Fruit fly (Drosophila melanogaster) whole organism, embryonic: ENCODE data around the gene CG31436.

ENCODE experiments used
- Abd-B ChIP-seq: fragments of 200-800 bp; sonication (Bioruptor generic); optimal IDR thresholded peaks from 2 replicates; lab custom pipeline; 2018; ENCODE audit warnings: missing biosample characterization, mild to moderate bottlenecking, missing genetic modification characterization, moderate library complexity
- B-H2 ChIP-seq: fragments of 200-800 bp; sonication (Bioruptor generic); optimal IDR thresholded peaks from 2 replicates; lab custom pipeline; 2018; ENCODE audit warnings: missing biosample characterization, mild to moderate bottlenecking, missing genetic modification characterization
- CG10147 ChIP-seq: fragments of 200-800 bp; sonication (Bioruptor generic); optimal IDR thresholded peaks from 2 replicates; lab custom pipeline; 2019; ENCODE audit warnings: missing biosample characterization, mild to moderate bottlenecking, missing genetic modification characterization, moderate library complexity
- CG11093 ChIP-seq: fragments of 200-800 bp; sonication (Bioruptor generic); IDR thresholded peaks from 3 replicates; pipeline ENCODE4 v1.3.6; 2022; ENCODE audit warnings: missing biosample characterization, missing genetic modification characterization
- CG11723 ChIP-seq: fragments of 200-800 bp; sonication (Bioruptor generic); optimal IDR thresholded peaks from 2 replicates; lab custom pipeline; 2017; ENCODE audit warnings: missing biosample characterization, mild to moderate bottlenecking, missing genetic modification characterization
- CG12219 ChIP-seq: fragments of 200-800 bp; sonication (Bioruptor generic); optimal IDR thresholded peaks from 3 replicates; lab custom pipeline; 2018; ENCODE audit warnings: missing biosample characterization, mild to moderate bottlenecking, missing genetic modification characterization
- CG13424 ChIP-seq: fragments of 200-800 bp; sonication (Bioruptor generic); optimal IDR thresholded peaks from 2 replicates; lab custom pipeline; 2019; ENCODE audit warnings: missing biosample characterization, mild to moderate bottlenecking, missing genetic modification characterization, moderate library complexity
- CG13894 ChIP-seq: fragments of 200-800 bp; sonication (Bioruptor generic); optimal IDR thresholded peaks from 3 replicates; lab custom pipeline; 2018; ENCODE audit warnings: missing biosample characterization, mild to moderate bottlenecking, missing genetic modification characterization, moderate library complexity
- CG15514 ChIP-seq: fragments of 200-800 bp; sonication (Bioruptor generic); optimal IDR thresholded peaks from 3 replicates; lab custom pipeline; 2017; ENCODE audit warnings: missing biosample characterization, missing genetic modification characterization, mild to moderate bottlenecking, moderate library complexity, missing genetic modification reagents
- CG18011 ChIP-seq: fragments of 200-800 bp; sonication (Bioruptor generic); optimal IDR thresholded peaks from 2 replicates; lab custom pipeline; 2017; ENCODE audit warnings: missing biosample characterization, missing genetic modification characterization, mild to moderate bottlenecking, moderate library complexity, missing genotype
- CG2120 ChIP-seq: fragments of 200-800 bp; sonication (Bioruptor generic); optimal IDR thresholded peaks from 3 replicates; lab custom pipeline; 2016; ENCODE audit warnings: missing biosample characterization, missing genetic modification characterization
- CG32772 ChIP-seq: fragments of 200-800 bp; sonication (Bioruptor generic); IDR thresholded peaks from 2 replicates; pipeline ENCODE4 v1.3.6; 2022; ENCODE audit warnings: missing biosample characterization, missing genetic modification characterization
- CG34422 ChIP-seq: fragments of 200-800 bp; sonication (Bioruptor generic); IDR thresholded peaks from 3 replicates; pipeline ENCODE4 v1.3.6; 2022; ENCODE audit warnings: missing biosample characterization, missing genetic modification characterization
- CG43689 ChIP-seq: fragments of 200-800 bp; sonication (Bioruptor generic); IDR thresholded peaks from 2 replicates; pipeline ENCODE4 v1.3.6; 2022; ENCODE audit warnings: missing biosample characterization, missing genetic modification characterization
- CG4424 ChIP-seq: fragments of 200-800 bp; sonication (Bioruptor generic); optimal IDR thresholded peaks from 3 replicates; lab custom pipeline; 2016; ENCODE audit warnings: missing biosample characterization, missing genetic modification characterization
- CG5245 ChIP-seq: fragments of 200-800 bp; sonication (Bioruptor generic); optimal IDR thresholded peaks from 3 replicates; lab custom pipeline; 2016; ENCODE audit warnings: missing biosample characterization, missing genetic modification characterization
- CG6272 ChIP-seq: fragments of 200-800 bp; sonication (Bioruptor generic); IDR thresholded peaks from 2 replicates; pipeline ENCODE4 v1.3.6; 2022; ENCODE audit warnings: missing biosample characterization, missing genetic modification characterization
- CG7271 ChIP-seq: fragments of 200-800 bp; sonication (Bioruptor generic); optimal IDR thresholded peaks from 2 replicates; lab custom pipeline; 2018; ENCODE audit warnings: missing biosample characterization, mild to moderate bottlenecking, missing genetic modification characterization, moderate library complexity
- CG7372 ChIP-seq: fragments of 200-800 bp; sonication (Bioruptor generic); IDR thresholded peaks from 2 replicates; pipeline ENCODE4 v1.3.6; 2022; ENCODE audit warnings: missing biosample characterization, missing genetic modification characterization
- CG7963 ChIP-seq: fragments of 200-800 bp; sonication (Bioruptor generic); IDR thresholded peaks from 3 replicates; pipeline ENCODE4 v1.3.6; 2022; ENCODE audit warnings: missing biosample characterization, missing genetic modification characterization; ENCODE audit not compliant: partially characterized antibody
- CG8290 ChIP-seq, 3 experiments: fragments of 200-800 bp; sonication (Bioruptor generic); optimal IDR thresholded peaks; 2 replicates each; lab custom pipeline; 2016 to 2019; ENCODE audit warnings: missing biosample characterization in 3 of 3, missing genetic modification characterization in 3 of 3, mild to moderate bottlenecking in 2 of 3, moderate library complexity in 1 of 3
- CG9932 ChIP-seq: fragments of 200-800 bp; sonication (Bioruptor generic); IDR thresholded peaks from 2 replicates; pipeline ENCODE4 v1.3.6; 2022; ENCODE audit warnings: missing biosample characterization, missing genetic modification characterization
- CHES-1-like ChIP-seq: fragments of 200-800 bp; sonication (Bioruptor generic); optimal IDR thresholded peaks from 2 replicates; lab custom pipeline; 2016; ENCODE audit warnings: missing biosample characterization, missing genetic modification characterization
- Dad ChIP-seq: fragments of 200-800 bp; sonication (Bioruptor generic); optimal IDR thresholded peaks from 3 replicates; lab custom pipeline; 2016; ENCODE audit warnings: missing biosample characterization, missing genetic modification characterization
- Deaf1 ChIP-seq: fragments of 200-800 bp; optimal IDR thresholded peaks from 3 replicates; lab custom pipeline; 2019; ENCODE audit warnings: missing biosample characterization, mild to moderate bottlenecking, missing genetic modification characterization, moderate library complexity
- ERR ChIP-seq: fragments of 200-800 bp; sonication (Bioruptor generic); optimal IDR thresholded peaks from 2 replicates; lab custom pipeline; 2016; ENCODE audit warnings: missing biosample characterization, missing genetic modification characterization
- Fer1 ChIP-seq: fragments of 200-800 bp; sonication (Bioruptor generic); optimal IDR thresholded peaks from 2 replicates; lab custom pipeline; 2017; ENCODE audit warnings: missing biosample characterization, mild to moderate bottlenecking, missing genetic modification characterization
- Jarid2 ChIP-seq: fragments of 200-800 bp; sonication (Bioruptor generic); optimal IDR thresholded peaks from 3 replicates; lab custom pipeline; 2017; ENCODE audit warnings: mild to moderate bottlenecking, missing biosample characterization, missing genetic modification reagents, missing genetic modification characterization
- Meics ChIP-seq: fragments of 200-800 bp; sonication (Bioruptor generic); optimal IDR thresholded peaks from 2 replicates; lab custom pipeline; 2017; ENCODE audit warnings: missing biosample characterization, mild to moderate bottlenecking, missing genetic modification characterization
- Ravus ChIP-seq: fragments of 200-800 bp; sonication (Bioruptor generic); IDR thresholded peaks from 2 replicates; pipeline ENCODE4 v1.3.6; 2022; ENCODE audit warnings: missing biosample characterization, missing genetic modification characterization
- YL-1 ChIP-seq: fragments of 200-800 bp; sonication (Bioruptor generic); optimal IDR thresholded peaks from 3 replicates; lab custom pipeline; 2017; ENCODE audit warnings: missing biosample characterization, mild to moderate bottlenecking, missing genetic modification characterization
- ap ChIP-seq: fragments of 200-800 bp; sonication (Bioruptor generic); IDR thresholded peaks from 2 replicates; pipeline ENCODE4 v1.3.6; 2022; ENCODE audit warnings: missing biosample characterization, missing genetic modification characterization
- cato ChIP-seq: fragments of 200-800 bp; sonication (Bioruptor generic); optimal IDR thresholded peaks from 2 replicates; lab custom pipeline; 2016; ENCODE audit warnings: missing biosample characterization, missing genetic modification characterization, borderline replicate concordance
- chn ChIP-seq: fragments of 200-800 bp; sonication (Bioruptor generic); optimal IDR thresholded peaks from 2 replicates; lab custom pipeline; 2016; ENCODE audit warnings: missing biosample characterization, missing genetic modification characterization
- cwo ChIP-seq: fragments of 200-800 bp; sonication (Bioruptor generic); optimal IDR thresholded peaks from 3 replicates; lab custom pipeline; 2017; ENCODE audit warnings: missing biosample characterization, missing genetic modification characterization, mild to moderate bottlenecking, moderate library complexity, missing genetic modification reagents
- exex ChIP-seq: fragments of 200-800 bp; sonication (Bioruptor generic); optimal IDR thresholded peaks from 4 replicates; lab custom pipeline; 2018; ENCODE audit warnings: missing biosample characterization, mild to moderate bottlenecking, missing genetic modification characterization, moderate library complexity
- ftz-f1 ChIP-seq: fragments of 200-800 bp; sonication (Bioruptor generic); optimal IDR thresholded peaks from 2 replicates; lab custom pipeline; 2016; ENCODE audit warnings: missing biosample characterization, missing genetic modification characterization
- gfzf ChIP-seq: fragments of 200-800 bp; sonication (Bioruptor generic); optimal IDR thresholded peaks from 2 replicates; lab custom pipeline; 2016; ENCODE audit warnings: missing biosample characterization, mild to moderate bottlenecking, missing genetic modification characterization, moderate library complexity
- gt ChIP-seq: fragments of 200-800 bp; sonication (Bioruptor generic); IDR thresholded peaks from 2 replicates; pipeline ENCODE4 v1.3.6; 2022; ENCODE audit warnings: missing biosample characterization, missing genetic modification characterization
- hb ChIP-seq: fragments of 200-800 bp; sonication (Bioruptor generic); IDR thresholded peaks from 3 replicates; pipeline ENCODE4 v1.3.6; 2022; ENCODE audit warnings: missing biosample characterization, missing genetic modification characterization; ENCODE audit not compliant: partially characterized antibody
- kay ChIP-seq: fragments of 200-800 bp; sonication (Bioruptor generic); optimal IDR thresholded peaks from 2 replicates; lab custom pipeline; 2016; ENCODE audit warnings: missing biosample characterization, missing genetic modification characterization
- lola ChIP-seq, 3 experiments: fragments of >200 bp in 2 of 3; fragments of 200-800 bp in 1 of 3; sonication (Bioruptor generic) in 1 of 3; optimal IDR thresholded peaks; 2 replicates each; lab custom pipeline; 2017 to 2019; ENCODE audit warnings: missing biosample characterization in 3 of 3, missing genetic modification characterization in 3 of 3, mild to moderate bottlenecking in 1 of 3, moderate library complexity in 1 of 3
- nom ChIP-seq: fragments of 200-800 bp; sonication (Bioruptor generic); optimal IDR thresholded peaks from 2 replicates; lab custom pipeline; 2017; ENCODE audit warnings: missing biosample characterization, missing genetic modification characterization, mild to moderate bottlenecking, moderate library complexity, missing genetic modification reagents
- peb ChIP-seq: fragments of 200-800 bp; sonication (Bioruptor generic); IDR thresholded peaks from 2 replicates; pipeline ENCODE4 v1.3.6; 2022; ENCODE audit warnings: missing biosample characterization, missing genetic modification characterization
- salm ChIP-seq: fragments of 200-800 bp; sonication (Bioruptor generic); optimal IDR thresholded peaks from 2 replicates; lab custom pipeline; 2018; ENCODE audit warnings: missing biosample characterization, mild to moderate bottlenecking, missing genetic modification characterization
- slp2 ChIP-seq: fragments of 200-800 bp; sonication (Bioruptor generic); optimal IDR thresholded peaks from 2 replicates; lab custom pipeline; 2016; ENCODE audit warnings: missing biosample characterization, missing genetic modification characterization
- so ChIP-seq: fragments of 200-800 bp; sonication (Bioruptor generic); IDR thresholded peaks from 3 replicates; pipeline ENCODE4 v1.3.6; 2022; ENCODE audit warnings: missing biosample characterization, missing genetic modification characterization
- tgo ChIP-seq: fragments of 200-800 bp; sonication (Bioruptor generic); IDR thresholded peaks from 3 replicates; pipeline ENCODE4 v1.3.6; 2022; ENCODE audit warnings: missing biosample characterization, missing genetic modification characterization
- yki ChIP-seq: fragments of >200 bp; optimal IDR thresholded peaks from 3 replicates; lab custom pipeline; 2018
- zen ChIP-seq: fragments of 200-800 bp; sonication (Bioruptor generic); optimal IDR thresholded peaks from 3 replicates; lab custom pipeline; 2018; ENCODE audit warnings: missing biosample characterization, mild to moderate bottlenecking, missing genetic modification characterization, moderate library complexity

The CG31436 gene

DNA sequence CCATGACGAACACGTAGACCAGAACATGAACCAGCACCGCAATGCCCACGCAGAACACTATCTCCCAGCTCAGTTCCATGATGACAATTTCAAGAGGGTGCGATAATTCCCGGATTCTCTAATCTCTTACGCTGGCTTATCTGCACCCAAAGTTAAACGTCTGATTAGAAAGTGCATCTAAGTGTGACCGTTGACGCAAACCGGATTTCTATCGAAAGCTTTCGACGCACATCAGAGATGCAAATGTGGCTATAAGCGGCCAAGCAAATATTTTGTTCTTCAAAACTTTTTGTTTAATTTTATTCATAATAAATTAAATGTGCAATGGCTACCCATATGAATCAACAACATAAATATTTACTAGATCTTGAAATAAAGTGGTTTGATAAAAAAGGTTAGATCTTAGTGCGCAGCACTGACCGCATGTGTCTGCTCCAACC is 41.6 kb upstream of the CG31436 start, which contains the start of the genes Kdsr and CG11858 (continued):
- TF ChIP-seq Abd-B (GFP tag; lab: Kevin White, UChicago) (no peak), Meics (GFP tag; lab: Kevin White, UChicago) (peak; percentile 61), Jarid2 (no peak), CG12219 (GFP tag; lab: Kevin White, UChicago) (no peak), CG13424 (tag; lab: Kevin White, UChicago) (peak; percentile 69), ftz-f1 (GFP tag; lab: Kevin White, UChicago) (peak; percentile 25), CG5245 (GFP tag; lab: Kevin White, UChicago) (peak; percentile 24), hb (GFP tag; lab: Robert Waterston, UW) (no peak), so (GFP tag; lab: Robert Waterston, UW) (no peak), CG2120 (GFP tag; lab: Kevin White, UChicago) (peak; percentile 82), Dad (GFP tag; lab: Kevin White, UChicago) (peak; percentile 60), salm (tag; lab: Kevin White, UChicago) (no peak), cwo (GFP tag; lab: Kevin White, UChicago) (peak; percentile 12), CG7271 (no peak), ERR (GFP tag; lab: Kevin White, UChicago) (no peak), gfzf (GFP tag; lab: Kevin White, UChicago) (peak; percentile 66), exex (tag; lab: Kevin White, UChicago) (peak; percentile 63), CG6272 (peak; percentile 32; the same call in 1 of the 2 replicates), cato (GFP tag; lab: Kevin White, UChicago) (no peak), YL-1 (peak; percentile 3), slp2 (no peak), CG4424 (GFP tag; lab: Kevin White, UChicago) (peak; percentile 56), CG11093 (peak; percentile 53; the same call in 1 of the 3 replicates), kay (peak; percentile 35), B-H2 (GFP tag; lab: Kevin White, UChicago) (peak; percentile 74), CG7963 (GFP tag; lab: Robert Waterston, UW) (no peak), yki (lab: Kevin White, UChicago) (no peak), CG11723 (GFP tag; lab: Kevin White, UChicago) (no peak), CG43689 (GFP tag; lab: Robert Waterston, UW) (0 out of 2 replicates have a peak, but pooled peaks have one; percentile 15), Ravus (GFP tag; lab: Robert Waterston, UW) (peak; percentile 11; the same call in 1 of the 2 replicates), CG13894 (peak; percentile 57), zen (tag; lab: Kevin White, UChicago) (peak; percentile 51), gt (GFP tag; lab: Robert Waterston, UW) (no peak), CG18011 (GFP tag; lab: Kevin White, UChicago) (peak; percentile 37), tgo (peak; percentile 77), CG15514 (peak; percentile 69), CG10147 (peak; percentile 63), CG8290 (GFP tag; optimal IDR thresholded peaks at IDR 0.05; lab: Kevin White, UChicago) (peak; percentile 1), CG8290 (tag; optimal IDR thresholded peaks at IDR 0.05; lab: Kevin White, UChicago) (peak in 1 of 2 experiments; percentile 14), ap (no peak), CHES-1-like (peak; percentile 41), lola (GFP tag; optimal IDR thresholded peaks at IDR 0.05; lab: Kevin White, UChicago) (peak in 1 of 3 experiments; percentile 53), CG34422 (peak; percentile 70; the same call in 2 of the 3 replicates), peb (GFP tag; lab: Robert Waterston, UW) (peak; percentile 47; the same call in 1 of the 2 replicates), CG7372 (peak; percentile 35; the same call in 1 of the 2 replicates), nom (no peak), CG32772 (GFP tag; lab: Robert Waterston, UW) (peak; percentile 68), chn (GFP tag; lab: Kevin White, UChicago) (peak; percentile 65), Fer1 (GFP tag; lab: Kevin White, UChicago) (peak; percentile 77), CG9932 (GFP tag; lab: Robert Waterston, UW) (peak; percentile 80), Deaf1 (no peak)
